Fruit fly (Drosophila melanogaster) Kc167 (cell line): ENCODE results near the gene CG11608.

ENCODE experiments used
- insv ChIP-seq: fragments of >200 bp; optimal IDR thresholded peaks from 3 replicates; lab custom pipeline; 2018; ENCODE audit warnings: missing external identifiers
- psq ChIP-seq: fragments of >200 bp; optimal IDR thresholded peaks from 2 replicates; lab custom pipeline; 2017; ENCODE audit warnings: missing external identifiers
- ttk ChIP-seq: sonication (Bioruptor generic); optimal IDR thresholded peaks from 2 replicates; lab custom pipeline; 2017; ENCODE audit warnings: missing external identifiers

DNA sequence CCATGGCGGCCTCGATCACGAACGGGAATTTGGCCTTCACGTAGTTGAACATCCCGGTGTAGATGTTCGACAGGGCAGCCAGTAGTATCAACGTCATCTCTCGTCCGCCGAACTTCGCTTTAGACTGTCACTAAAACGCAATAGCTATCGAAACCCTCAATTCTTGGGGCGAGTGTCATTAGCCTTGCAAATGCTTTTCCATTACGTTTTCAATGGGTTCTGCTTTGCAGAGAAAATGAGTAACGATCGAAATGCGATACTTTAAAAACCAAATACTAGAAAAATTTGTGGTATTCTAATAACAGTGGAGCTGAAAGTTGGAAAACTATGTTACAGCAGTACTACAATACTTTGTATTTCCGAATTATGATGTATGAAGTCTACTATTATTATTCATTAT is 37.9 kb downstream of the CG11608 start, which contains the start of gene CG43630:
- no peak for TF ChIP-seq insv (lab: Kevin White, UChicago)
- TF ChIP-seq psq (lab: Kevin White, UChicago), result no peak
- no peak for TF ChIP-seq ttk (lab: Kevin White, UChicago)
